Fruit fly (Drosophila melanogaster): Measurements from ENCODE around the gene CG1910.

Gene CG1910

DNA sequence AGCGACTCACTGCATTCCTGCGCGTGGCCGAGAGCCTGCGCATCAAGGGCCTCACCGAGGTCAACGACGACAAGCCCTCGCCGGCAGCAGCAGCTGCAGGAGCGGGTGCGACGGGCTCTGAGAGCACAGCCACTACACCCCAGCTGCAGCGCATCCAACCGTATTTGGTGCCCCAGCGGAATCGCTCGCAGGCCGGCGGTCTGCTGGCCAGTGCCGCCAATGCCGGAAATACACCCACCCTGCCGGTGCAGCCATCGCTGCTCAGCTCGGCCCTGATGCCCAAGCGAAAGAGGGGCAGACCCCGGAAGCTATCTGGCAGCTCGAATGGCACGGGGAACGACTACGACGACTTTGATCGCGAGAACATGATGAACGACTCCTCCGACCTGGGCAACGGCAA, 19.7 kb upstream of the CG1910 start:
- no peak for TF ChIP-seq noc (tag; optimal IDR thresholded peaks at IDR 0.05)

DNA sequence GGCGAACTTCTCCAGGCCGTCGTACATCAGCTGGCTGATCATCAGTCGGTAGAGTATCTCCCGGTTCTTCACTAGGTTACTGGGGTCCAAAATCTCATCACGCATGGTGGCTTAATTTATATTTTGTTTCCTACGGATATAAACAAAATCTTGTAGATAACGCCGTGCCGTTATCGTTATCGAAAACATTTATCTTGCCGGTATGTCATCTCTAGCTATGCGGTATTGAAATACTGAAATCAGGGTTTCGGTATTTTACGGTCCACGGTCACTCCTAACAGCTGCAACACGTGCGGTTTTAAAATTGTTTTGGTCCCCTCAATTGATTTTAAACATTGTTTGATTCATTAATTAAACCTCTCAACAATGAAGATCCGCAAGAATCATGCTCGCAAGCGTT, 10.7 kb upstream of the CG1910 start, which contains the start of the genes CstF50 and CG11563:
Gene CstF50, minus strand, starts transcription at position 188 of the 400 bp plus-strand sequence.
Gene CG11563, plus strand, starts transcription at position 260 of the 400 bp plus-strand sequence.
- TF ChIP-seq noc (tag; optimal IDR thresholded peaks at IDR 0.05), result no peak

DNA sequence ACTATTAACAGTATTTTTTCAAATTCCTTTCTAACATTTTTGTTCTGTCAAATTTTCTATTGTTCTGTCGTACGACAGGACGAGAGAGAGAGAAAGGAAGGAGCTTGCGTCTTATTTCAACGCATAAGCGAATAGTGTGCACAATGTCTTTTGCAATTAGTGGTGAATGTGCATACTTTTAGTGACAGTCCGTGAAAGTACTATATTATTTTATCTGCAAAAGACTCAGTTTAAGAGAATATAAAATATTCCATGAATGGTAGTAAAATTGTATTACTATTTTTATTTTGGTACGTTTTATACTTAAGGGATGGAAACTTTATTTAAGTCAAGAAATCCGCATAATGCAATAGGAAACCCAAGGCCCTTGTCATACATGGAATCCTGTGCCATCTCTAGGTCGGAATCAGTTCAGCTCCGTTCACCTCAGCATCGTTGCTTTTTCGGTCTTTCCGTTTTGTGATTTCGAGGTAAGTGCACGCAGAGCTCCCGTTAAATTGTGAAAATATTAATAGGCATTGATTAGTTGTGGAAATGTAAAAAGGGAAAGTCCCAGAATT, 9.3 kb upstream of the CG1910 start, which contains the start of gene eEF1alpha2:
Gene eEF1alpha2, plus strand, starts transcription at position 409 of the 560 bp plus-strand sequence.
- TF ChIP-seq noc (tag; optimal IDR thresholded peaks at IDR 0.05), result no peak

DNA sequence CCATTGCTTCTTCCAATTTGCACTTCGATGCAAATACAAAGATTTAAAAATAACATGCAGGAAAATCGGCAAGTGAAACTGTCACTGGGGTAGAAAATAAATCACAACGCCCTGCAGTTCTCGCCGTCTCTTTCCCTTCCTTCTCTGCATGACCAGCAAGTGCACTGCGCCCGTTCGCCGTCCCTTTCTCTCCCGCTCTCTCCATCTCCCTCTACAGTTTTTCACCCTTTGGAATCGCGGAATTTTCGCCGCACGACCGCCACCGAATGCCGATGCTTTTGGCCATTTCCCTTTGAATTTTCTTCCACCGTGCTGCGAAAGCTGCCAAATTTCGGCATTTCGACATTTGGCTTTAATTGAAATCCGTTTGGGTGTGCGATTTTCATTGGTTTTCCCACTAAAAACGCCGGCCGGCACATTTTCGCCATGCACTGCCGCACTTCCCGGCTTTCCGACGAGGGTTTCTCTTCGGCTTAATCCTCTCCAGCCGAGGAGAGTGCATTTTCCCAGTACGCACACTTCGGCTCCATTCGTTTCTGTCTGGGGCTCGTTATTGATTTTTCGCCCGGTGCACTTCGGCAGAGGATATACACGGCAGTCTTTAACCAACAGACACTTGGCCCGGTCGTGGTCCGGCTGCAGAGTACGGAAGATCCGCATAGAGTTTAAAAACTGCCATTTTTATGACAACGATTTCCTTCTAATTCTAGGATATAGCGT, 8.2 kb upstream of the CG1910 start:
- TF ChIP-seq noc (tag; optimal IDR thresholded peaks at IDR 0.05), result no peak

DNA sequence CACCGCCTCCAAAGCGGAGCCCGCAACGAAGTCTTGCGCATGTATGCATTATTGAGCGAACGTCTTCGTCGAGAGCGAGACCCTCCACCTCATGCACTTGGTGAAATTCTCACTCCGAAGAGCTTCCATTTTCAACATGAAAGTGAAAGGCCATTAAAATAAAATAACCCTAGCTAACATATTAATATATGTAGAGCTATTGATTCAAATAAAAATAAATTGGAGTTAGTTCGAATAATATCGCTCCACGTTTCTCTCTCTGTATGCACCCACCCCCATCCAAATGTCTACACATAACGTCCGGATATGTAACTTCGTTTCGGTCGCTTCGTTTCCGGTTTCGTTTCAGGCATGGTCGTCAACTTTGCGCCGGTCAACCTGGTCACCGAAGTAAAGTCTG, 6.2 kb upstream of the CG1910 start:
- no peak for TF ChIP-seq noc (tag; optimal IDR thresholded peaks at IDR 0.05)

DNA sequence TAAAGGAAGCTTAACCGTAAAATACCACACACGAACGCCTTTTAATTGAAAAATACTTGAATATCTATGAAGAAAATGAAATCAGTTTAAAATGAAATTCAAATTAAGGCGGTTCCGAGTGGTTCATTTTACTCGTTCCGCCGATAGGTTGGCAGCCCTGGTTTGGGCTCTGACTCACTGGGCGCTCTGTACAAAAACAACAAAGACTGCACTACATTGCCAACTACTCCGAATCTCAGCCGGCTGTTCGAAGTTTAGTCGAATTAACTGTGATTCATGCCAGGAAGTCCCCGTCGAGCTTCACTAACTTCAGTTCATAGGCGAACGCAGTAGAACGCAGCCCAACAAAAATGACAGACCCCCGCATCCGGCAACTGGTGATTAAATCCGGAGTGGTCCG, 4.2 kb upstream of the CG1910 start, which contains the start of gene Tbca:
Gene Tbca, plus strand, starts transcription at position 212 of the 400 bp plus-strand sequence.
- TF ChIP-seq noc (tag; optimal IDR thresholded peaks at IDR 0.05), result no peak

DNA sequence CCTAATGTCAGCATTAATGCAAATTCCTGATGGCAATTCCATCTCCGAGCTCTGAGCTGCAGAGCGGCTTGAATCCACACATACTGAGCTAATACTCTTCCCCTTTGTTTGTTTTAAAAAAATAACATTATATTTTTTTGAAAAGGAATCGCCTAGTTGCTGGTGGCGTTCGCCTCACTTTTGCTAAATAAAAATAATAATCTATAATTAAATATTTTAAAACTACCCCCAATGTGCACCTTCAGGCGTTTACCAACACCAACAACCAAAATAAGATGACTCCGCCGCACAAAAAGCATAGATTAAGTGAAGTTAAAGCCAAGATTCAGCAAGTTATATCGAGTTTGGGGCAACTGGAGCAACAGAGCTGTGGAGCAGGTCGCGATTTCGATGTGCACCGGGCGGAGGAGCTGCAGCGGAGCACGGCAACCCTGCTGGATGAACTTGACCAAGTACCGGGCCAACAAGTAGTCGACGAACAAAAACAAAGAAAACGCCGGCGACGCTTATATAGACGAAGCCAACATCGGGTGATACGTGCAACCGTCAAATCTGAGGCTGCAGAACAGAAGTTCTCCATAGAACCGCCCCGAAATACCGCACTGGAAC, 3.3 kb upstream of the CG1910 start, which contains the start of gene CG1896:
Gene CG1896, plus strand, starts transcription at position 239 of the 609 bp plus-strand sequence.
- TF ChIP-seq noc (tag; optimal IDR thresholded peaks at IDR 0.05), result peak; percentile 4

DNA sequence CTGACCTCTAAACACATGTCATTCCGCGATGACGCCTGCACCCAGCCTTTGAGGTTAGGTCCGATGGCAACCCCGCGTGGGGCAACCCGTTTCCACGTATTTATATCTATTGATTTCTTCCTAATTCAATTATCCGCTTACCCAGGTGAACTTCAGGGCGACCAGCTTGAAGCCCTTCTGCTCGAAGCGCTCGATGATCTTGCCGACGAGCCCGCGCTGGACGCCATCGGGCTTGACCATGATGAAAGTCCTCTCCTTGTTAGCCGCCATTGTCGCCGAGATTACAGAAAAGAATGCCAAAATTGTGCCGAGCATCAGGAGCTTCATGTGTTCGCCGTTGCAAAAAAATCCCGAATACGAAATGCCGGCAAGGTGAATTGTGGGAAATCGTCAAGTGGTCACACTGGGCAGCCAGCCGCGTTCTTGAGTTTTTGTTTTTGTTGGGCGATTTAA, 1.8 kb upstream of the CG1910 start, which contains the start of gene awd:
Gene awd, minus strand, starts transcription at position 449 of the 453 bp plus-strand sequence.
- peak; percentile 67 for TF ChIP-seq noc (tag; optimal IDR thresholded peaks at IDR 0.05)

DNA sequence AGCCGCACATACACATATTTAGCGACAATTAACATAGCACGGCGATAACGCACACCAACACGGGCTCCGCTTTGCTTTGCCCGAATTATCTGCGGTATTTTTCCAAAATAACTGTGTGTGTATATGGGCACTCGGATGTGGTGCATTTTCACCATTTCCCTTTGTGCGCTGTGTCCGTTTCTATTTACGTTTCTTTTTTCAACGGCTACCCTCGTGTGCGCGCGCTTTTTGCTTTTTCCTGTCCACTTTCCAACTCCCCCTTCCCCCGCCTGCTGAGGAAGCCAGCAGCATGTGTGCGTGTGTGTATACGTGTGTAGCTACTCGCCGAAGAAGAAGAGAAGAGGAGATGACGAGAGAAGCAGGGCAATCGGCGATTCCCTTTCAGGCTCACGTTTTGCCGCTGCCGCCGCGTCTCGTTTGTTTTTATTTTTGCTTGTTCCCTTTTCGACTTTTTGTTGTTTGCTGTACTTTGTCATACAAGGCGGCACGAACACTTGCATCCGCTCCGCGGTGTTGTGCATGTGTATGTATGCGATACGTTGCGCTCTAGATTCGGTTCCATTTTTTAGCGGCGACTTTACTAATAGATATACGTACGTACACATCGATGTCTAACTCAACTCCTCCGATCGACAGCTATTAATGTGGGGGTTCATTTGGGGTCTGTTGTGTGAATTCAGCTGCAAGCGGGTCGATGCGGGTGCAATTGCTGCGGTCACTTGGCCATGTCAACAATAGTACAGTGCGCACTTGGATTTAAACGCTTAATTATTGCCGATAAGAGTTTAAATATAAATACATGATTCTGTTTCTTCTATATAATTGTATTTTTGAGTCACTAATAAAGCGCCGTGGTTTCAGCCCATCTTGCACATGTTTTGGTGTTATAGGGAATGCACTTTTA, 902 bp downstream of the CG1910 start:
- peak; percentile 61 for TF ChIP-seq noc (tag; optimal IDR thresholded peaks at IDR 0.05)

DNA sequence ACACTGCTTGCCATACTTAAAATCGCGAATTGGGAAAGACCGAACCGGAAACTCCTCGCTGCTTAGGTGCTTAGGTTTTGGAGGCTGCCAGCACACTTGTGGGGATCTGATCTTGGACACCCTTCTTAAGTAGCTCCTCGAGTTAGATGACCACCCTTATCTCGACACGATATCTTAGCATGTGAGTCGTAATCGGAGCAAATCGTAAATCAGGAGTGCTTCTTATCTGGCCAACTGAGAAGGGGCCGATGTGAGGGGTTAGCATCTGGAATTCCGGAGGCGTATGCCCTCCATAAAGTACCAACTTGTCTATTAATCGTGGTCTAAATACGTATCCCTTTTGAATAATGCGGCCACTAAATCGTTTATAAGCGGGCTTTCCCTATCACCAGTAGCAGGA, 7.2 kb downstream of the CG1910 start, which contains the start of gene salt:
Gene salt, minus strand, starts transcription at position 101 of the 400 bp plus-strand sequence.
- no peak for TF ChIP-seq noc (tag; optimal IDR thresholded peaks at IDR 0.05)

DNA sequence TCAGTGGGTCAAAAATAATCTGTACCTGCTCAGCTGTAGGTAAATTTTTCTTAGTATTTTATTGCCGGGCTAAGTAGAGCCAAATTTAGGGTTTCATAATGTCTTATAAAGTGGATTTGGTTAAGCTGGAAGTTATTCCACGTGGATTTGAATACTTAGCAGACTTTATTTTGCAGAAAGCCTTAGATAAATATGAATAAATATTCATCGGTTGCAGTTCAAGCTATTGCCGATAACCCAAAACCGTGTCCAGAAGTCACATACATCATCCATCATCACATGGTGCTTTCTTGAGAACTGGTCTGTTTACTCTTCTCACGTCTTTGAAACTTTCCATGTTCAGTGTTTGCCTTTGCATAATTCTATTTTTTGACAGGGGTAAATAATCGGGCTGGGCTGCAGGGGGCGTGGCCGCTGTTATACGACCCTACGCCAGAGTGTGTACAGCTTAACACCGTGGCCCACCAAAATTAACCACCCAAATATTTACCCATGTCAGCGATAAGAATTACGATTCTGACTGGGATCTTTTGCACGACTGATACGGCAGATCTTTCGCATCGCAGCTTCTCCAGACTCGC, 11.2 kb downstream of the CG1910 start, which contains the start of gene CG2187:
Gene CG2187, minus strand, starts transcription at position 51 of the 581 bp plus-strand sequence.
- TF ChIP-seq noc (tag; optimal IDR thresholded peaks at IDR 0.05), result peak; percentile 79

DNA sequence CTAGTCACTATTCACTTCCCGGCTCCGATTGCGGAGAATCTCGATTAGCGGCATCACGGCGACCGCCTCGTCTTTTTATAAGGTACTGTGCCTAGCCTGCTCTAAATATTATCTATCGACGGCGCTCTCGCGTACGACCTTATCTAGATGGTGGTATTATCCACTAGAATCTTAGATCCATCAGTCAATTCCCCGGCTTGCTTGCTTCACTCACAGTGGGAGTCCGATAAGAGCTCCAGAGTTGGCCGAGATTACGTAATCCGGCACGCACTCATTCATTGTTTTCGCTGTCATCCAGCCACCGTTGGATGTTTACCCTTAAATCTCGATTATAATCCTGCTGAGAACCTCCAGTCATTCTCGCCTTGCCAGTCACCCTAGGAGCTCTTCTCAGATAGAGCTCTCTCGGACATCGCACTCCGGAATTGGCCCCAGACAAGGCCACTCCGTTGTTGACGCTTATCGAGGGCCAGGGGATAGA, 14.1 kb downstream of the CG1910 start, which contains the start of gene Smvt:
Gene Smvt, minus strand, starts transcription at position 51 of the 481 bp plus-strand sequence.
- peak; percentile 4 for TF ChIP-seq noc (tag; optimal IDR thresholded peaks at IDR 0.05)

DNA sequence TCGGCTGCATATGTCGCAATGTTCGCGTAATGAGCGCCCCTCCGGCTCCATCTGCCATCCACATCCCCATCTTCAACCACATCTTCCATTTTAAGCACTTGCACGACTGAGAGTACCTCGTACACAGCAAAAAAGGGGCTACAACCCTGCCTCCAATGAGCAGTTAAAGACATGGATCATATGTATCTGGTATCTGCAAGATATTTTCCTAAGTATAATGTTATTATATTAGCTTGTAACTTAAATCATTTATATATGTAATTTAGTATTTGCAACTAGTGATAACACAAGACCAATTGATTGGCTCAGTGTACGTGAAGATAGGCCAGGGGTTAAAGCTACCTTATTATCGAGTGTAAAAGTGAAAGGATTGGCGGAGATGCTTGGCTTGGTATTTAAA, 15.2 kb downstream of the CG1910 start:
- no peak for TF ChIP-seq noc (tag; optimal IDR thresholded peaks at IDR 0.05)

DNA sequence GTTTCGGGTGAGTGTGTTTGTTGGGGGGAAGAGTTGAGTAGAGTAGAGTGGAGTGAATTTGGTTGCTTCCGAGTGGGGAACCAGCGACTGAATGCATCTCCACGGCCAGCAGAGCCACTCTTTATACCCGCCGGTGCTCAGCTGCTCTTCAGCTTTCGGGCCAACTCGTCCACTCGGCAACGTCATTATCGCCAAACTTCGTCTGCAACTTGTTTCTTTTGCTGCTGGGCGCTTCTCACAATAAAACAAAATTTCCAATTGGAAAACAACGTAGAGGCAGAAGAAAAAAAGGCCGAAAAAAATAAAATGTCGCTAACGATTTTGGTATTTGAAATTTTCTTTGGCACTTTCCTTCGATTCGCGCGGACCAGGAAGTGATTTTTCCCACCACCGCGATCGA, 17.2 kb downstream of the CG1910 start, which contains the start of gene CG2150:
Gene CG2150, minus strand, starts transcription at position 101 of the 400 bp plus-strand sequence.
- no peak for TF ChIP-seq noc (tag; optimal IDR thresholded peaks at IDR 0.05)

Measured in whole organism, larva.